Fruit fly (Drosophila melanogaster) S2 (cell line): ENCODE data around the gene Cyp304a1.

Experiments used
- CG8478 ChIP-seq: fragments of >200 bp; optimal IDR thresholded peaks from 2 replicates; lab custom pipeline; 2018
- CTCF ChIP-seq, 2 experiments: fragments of >200 bp; optimal IDR thresholded peaks; 2 replicates each; lab custom pipeline; 2018

dm6 chr3R:13014168-13014881 is 50.7 kb downstream of the Cyp304a1 start:
- TF ChIP-seq CTCF (optimal IDR thresholded peaks at IDR 0.05; lab: Kevin White, UChicago) (no peak), CG8478 (lab: Kevin White, UChicago) (no peak)
